Worm (Caenorhabditis elegans): ENCODE measurements around the gene gpa-5.

- TF ChIP-seq nhr-129 (tag; optimal IDR thresholded peaks at IDR 0.05) (peak; percentile 60), unc-62 (GFP tag; optimal IDR thresholded peaks at IDR 0.05) (no peak), ama-1 (optimal IDR thresholded peaks at IDR 0.05) (no peak), ceh-82 (tag; optimal IDR thresholded peaks at IDR 0.05) (no peak), nhr-21 (tag; optimal IDR thresholded peaks at IDR 0.05) (peak; percentile 41), unc-39 (tag; optimal IDR thresholded peaks at IDR 0.05) (no peak)
Measured at ce11 chrX:2089434-2089833, 31.4 kb downstream of the gpa-5 start, which contains the start of gene lsy-2.

All from whole organism, L2 larva.